Worm (Caenorhabditis elegans) whole organism, mixed stage, embryonic: ENCODE results near the gene math-9.
"Not testable (repeated sequence)": the region's sequence is repeated elsewhere in the genome, so short reads cannot be mapped to it uniquely, and the experiment has no call there.

Experiments
- blmp-1 ChIP-seq: fragments of 150-350 bp; optimal IDR thresholded peaks from 2 replicates; lab custom pipeline; 2014; ENCODE audit warnings: missing biosample characterization, missing genetic modification characterization
- ceh-39 ChIP-seq: fragments of 150-350 bp; optimal IDR thresholded peaks from 2 replicates; lab custom pipeline; 2014; ENCODE audit warnings: missing biosample characterization, missing genetic modification characterization
- ceh-43 ChIP-seq: fragments of 200-800 bp; sonication (Bioruptor generic); optimal IDR thresholded peaks from 2 replicates; lab custom pipeline; 2018; ENCODE audit warnings: mild to moderate bottlenecking, missing genetic modification characterization, moderate library complexity, missing compliant biosample characterization
- ceh-83 ChIP-seq: fragments of 200-800 bp; sonication (Bioruptor generic); optimal IDR thresholded peaks from 2 replicates; lab custom pipeline; 2018; ENCODE audit warnings: mild to moderate bottlenecking, missing genetic modification characterization, missing compliant biosample characterization
- ces-1 ChIP-seq: fragments of 150-350 bp; optimal IDR thresholded peaks from 2 replicates; lab custom pipeline; 2014; ENCODE audit warnings: missing biosample characterization, missing genetic modification reagents, missing genetic modification characterization
- elt-1 ChIP-seq: sonication (generic microtip); optimal IDR thresholded peaks from 2 replicates; lab custom pipeline; 2017; ENCODE audit warnings: missing genetic modification characterization, mild to moderate bottlenecking, missing compliant biosample characterization, antibody characterized with exemption, moderate library complexity, borderline replicate concordance; ENCODE audit not compliant: insufficient read depth
- elt-3 ChIP-seq: fragments of 150-350 bp; optimal IDR thresholded peaks from 2 replicates; lab custom pipeline; 2014; ENCODE audit warnings: missing biosample characterization, missing genetic modification characterization
- flh-1 ChIP-seq: fragments of 200-800 bp; sonication (Bioruptor generic); optimal IDR thresholded peaks from 2 replicates; lab custom pipeline; 2018; ENCODE audit warnings: mild to moderate bottlenecking, missing genetic modification characterization, moderate library complexity, missing compliant biosample characterization
- ham-2 ChIP-seq: fragments of 200-800 bp; sonication (Bioruptor generic); optimal IDR thresholded peaks from 2 replicates; lab custom pipeline; 2018; ENCODE audit warnings: mild to moderate bottlenecking, missing genetic modification characterization, missing compliant biosample characterization
- hlh-1 ChIP-seq: fragments of 150-350 bp; optimal IDR thresholded peaks from 2 replicates; lab custom pipeline; 2014; ENCODE audit warnings: missing biosample characterization, missing genetic modification reagents, missing genetic modification characterization
- lin-13 ChIP-seq: fragments of 150-350 bp; optimal IDR thresholded peaks from 2 replicates; lab custom pipeline; 2014; ENCODE audit warnings: missing biosample characterization, missing genetic modification characterization
- lin-32 ChIP-seq: fragments of 200-800 bp; sonication (Bioruptor generic); optimal IDR thresholded peaks from 2 replicates; lab custom pipeline; 2018; ENCODE audit warnings: mild to moderate bottlenecking, missing genetic modification characterization, missing compliant biosample characterization
- lsy-2 ChIP-seq: fragments of 150-350 bp; optimal IDR thresholded peaks from 2 replicates; lab custom pipeline; 2014; ENCODE audit warnings: missing biosample characterization, missing genetic modification characterization
- mab-5 ChIP-seq: fragments of 150-350 bp; optimal IDR thresholded peaks from 2 replicates; lab custom pipeline; 2014; ENCODE audit warnings: missing biosample characterization, missing genetic modification characterization
- mep-1 ChIP-seq: fragments of 150-350 bp; optimal IDR thresholded peaks from 2 replicates; lab custom pipeline; 2017; ENCODE audit warnings: missing biosample characterization, missing genetic modification reagents, missing genetic modification characterization, inconsistent platforms
- mls-2 ChIP-seq: sonication (generic microtip); optimal IDR thresholded peaks from 2 replicates; lab custom pipeline; 2016; ENCODE audit warnings: mild to moderate bottlenecking, missing genetic modification characterization, moderate library complexity, missing compliant biosample characterization
- nhr-12 ChIP-seq: fragments of 150-350 bp; optimal IDR thresholded peaks from 2 replicates; lab custom pipeline; 2014; ENCODE audit warnings: missing biosample characterization, missing genetic modification characterization
- nhr-2 ChIP-seq: fragments of 150-350 bp; optimal IDR thresholded peaks from 2 replicates; lab custom pipeline; 2014; ENCODE audit warnings: missing biosample characterization, missing genetic modification characterization
- nhr-237 ChIP-seq: fragments of 150-350 bp; optimal IDR thresholded peaks from 2 replicates; lab custom pipeline; 2014; ENCODE audit warnings: missing biosample characterization, missing genetic modification characterization
- nhr-76 ChIP-seq: sonication (generic microtip); optimal IDR thresholded peaks from 2 replicates; lab custom pipeline; 2017; ENCODE audit warnings: missing biosample characterization, missing genetic modification characterization
- pha-4 ChIP-seq: fragments of 150-350 bp; optimal IDR thresholded peaks from 2 replicates; lab custom pipeline; 2018; ENCODE audit warnings: missing biosample characterization, missing genetic modification reagents, missing genetic modification characterization
- sem-2 ChIP-seq: fragments of 200-800 bp; sonication (Bioruptor generic); optimal IDR thresholded peaks from 2 replicates; lab custom pipeline; 2018; ENCODE audit warnings: mild to moderate bottlenecking, missing genetic modification characterization, missing compliant biosample characterization
- snpc-4 ChIP-seq: fragments of 150-350 bp; optimal IDR thresholded peaks from 2 replicates; lab custom pipeline; 2014; ENCODE audit warnings: missing biosample characterization, missing genetic modification characterization
- sptf-1 ChIP-seq: sonication (generic microtip); optimal IDR thresholded peaks from 2 replicates; lab custom pipeline; 2017; ENCODE audit warnings: mild to moderate bottlenecking, missing genetic modification characterization, moderate library complexity, missing compliant biosample characterization
- unc-120 ChIP-seq: sonication (generic microtip); optimal IDR thresholded peaks from 2 replicates; lab custom pipeline; 2017; ENCODE audit warnings: missing genetic modification characterization, missing compliant biosample characterization; ENCODE audit not compliant: poor library complexity, severe bottlenecking
- unc-62 ChIP-seq: fragments of 150-350 bp; optimal IDR thresholded peaks from 2 replicates; lab custom pipeline; 2014; ENCODE audit warnings: missing biosample characterization, missing genetic modification reagents, missing genetic modification characterization
- zip-8 ChIP-seq: fragments of 150-350 bp; optimal IDR thresholded peaks from 2 replicates; lab custom pipeline; 2014; ENCODE audit warnings: missing biosample characterization, missing genetic modification characterization
- ztf-11 ChIP-seq: fragments of 150-350 bp; optimal IDR thresholded peaks from 2 replicates; lab custom pipeline; 2014; ENCODE audit warnings: missing biosample characterization, missing genetic modification characterization

The math-9 gene

DNA sequence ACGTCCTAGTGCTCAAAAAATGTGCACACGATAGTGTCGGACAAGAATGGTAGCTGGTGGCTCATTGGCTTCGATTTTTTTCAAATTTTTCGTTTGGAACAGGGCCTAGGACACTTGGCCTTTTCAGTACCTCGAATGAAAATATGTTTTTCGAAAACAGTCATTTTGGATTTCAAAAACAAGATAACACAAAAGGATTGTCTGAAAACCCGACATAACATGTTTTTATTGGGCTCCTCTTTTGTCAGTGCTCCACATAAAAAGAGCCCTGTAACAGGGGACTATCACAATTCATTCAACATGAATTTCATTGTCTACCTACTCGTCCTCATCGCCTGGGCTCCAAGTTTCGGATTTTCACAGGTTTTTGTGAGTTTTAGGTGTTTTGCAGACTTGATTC lies 26.3 kb downstream of the math-9 start, which contains the start of gene C16C4.17:
C16C4.17 (plus strand) TSS at position 301 of the 400 bp plus-strand sequence.
- TF ChIP-seq ceh-43 (GFP tag; lab: Kevin White, UChicago) = no peak
- TF ChIP-seq nhr-237 (tag; lab: Kevin White, UChicago) = no peak
- no peak for TF ChIP-seq lin-13
- TF ChIP-seq nhr-2 = no peak
- no peak for TF ChIP-seq lin-32
- TF ChIP-seq pha-4 (tag; lab: Kevin White, UChicago) = no peak
- TF ChIP-seq, all 35 proteins: peak for 0

DNA sequence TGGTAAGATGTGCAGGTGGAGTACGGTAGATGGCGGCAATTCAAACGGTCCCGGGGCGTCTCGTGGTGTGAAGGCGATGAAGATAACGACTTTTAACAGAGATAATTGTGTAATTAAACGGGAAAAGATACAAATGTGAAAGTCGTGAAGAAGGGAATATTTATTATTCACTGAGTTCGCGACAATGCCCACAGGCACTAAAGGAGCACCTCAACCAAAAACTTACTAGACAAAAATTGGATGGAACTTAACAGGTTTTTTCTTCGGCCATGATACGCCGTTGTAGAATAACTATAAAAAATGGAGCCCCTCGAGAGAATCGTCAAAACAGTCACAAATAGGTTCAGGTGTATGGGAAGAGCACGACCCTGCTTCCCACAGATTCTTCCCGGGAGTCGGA lies 28.2 kb downstream of the math-9 start, which contains the start of gene fbxb-98:
fbxb-98 (plus strand) TSS at position 301 of the 400 bp plus-strand sequence.
- TF ChIP-seq nhr-237 (tag; lab: Kevin White, UChicago); mls-2 (tag; lab: Kevin White, UChicago); unc-120: not testable (repeated sequence)

DNA sequence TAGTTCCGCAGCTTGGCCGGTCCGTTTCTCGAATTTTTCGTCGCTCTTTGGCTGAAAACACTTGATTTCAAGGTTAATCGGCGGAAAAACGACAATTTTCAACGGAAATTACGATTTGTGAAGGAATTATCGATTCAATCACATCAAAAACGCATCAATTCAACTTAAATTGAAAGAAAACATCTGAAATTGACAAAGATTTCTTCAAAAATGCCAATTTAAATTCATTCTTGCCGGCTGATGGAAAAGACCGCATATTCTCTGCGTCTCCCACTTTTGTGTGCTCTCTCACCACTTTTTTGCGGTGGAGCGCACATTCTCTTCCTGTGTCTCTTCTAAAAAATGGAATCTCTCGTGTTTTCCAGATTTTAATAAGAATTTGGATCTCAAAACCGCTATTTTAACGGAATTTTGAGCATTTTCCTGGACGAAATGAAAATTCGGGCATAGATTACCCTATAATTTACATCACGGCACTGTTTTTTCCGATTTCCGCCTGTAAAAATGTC lies 29.2 kb downstream of the math-9 start, which contains the start of gene C16C4.18:
C16C4.18 (minus strand) TSS at position 51 of the 509 bp plus-strand sequence.
- TF ChIP-seq mep-1 = peak; percentile 2

DNA sequence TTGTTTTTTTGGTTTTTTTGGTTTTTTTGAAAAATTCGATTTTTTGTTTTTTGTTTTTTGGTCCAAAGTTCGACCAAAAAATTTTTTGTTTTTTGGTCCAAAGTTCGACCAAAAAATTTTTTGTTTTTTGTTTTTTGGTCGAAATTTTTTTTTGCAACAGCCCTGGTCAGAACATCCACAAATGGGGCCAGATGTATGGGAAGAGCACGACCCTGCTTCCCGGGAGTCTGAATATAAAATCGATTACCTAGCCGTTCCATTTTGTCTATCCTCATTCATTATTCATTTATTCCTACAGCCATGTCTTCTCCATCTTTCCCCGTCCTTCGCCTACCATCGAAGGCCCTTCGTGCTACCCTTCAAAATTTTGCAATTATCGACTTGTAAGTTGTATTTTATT lies 36.5 kb downstream of the math-9 start, which contains the start of gene fbxb-95:
fbxb-95 (plus strand) TSS at position 301 of the 400 bp plus-strand sequence.
- TF ChIP-seq ceh-39; flh-1 (GFP tag; lab: Kevin White, UChicago); elt-1 (tag; lab: Kevin White, UChicago): not testable (repeated sequence)

DNA sequence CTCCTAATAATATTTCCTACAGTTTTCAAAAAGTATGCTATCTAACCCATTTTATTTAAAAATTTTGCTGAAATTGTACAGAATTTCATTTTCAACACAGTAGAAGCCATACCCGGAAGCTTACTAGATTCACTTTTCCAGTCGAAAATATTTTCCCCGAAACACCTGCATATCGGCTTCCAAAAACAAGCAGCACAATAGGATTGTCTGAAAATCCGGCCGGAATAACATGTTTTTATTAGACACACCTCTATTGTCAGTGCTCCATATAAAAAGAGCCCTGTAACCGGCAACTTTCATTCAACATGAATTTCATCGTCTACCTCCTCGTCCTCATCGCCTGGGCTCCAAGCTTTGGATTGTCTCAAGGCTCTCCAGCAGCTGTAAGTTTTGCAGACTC lies 38.1 kb downstream of the math-9 start, which contains the start of gene C52E2.2:
C52E2.2 (plus strand) TSS at position 301 of the 400 bp plus-strand sequence.
- TF ChIP-seq ceh-83 (no peak), lin-32 (no peak), unc-62 (GFP tag; lab: Kevin White, UChicago) (no peak), zip-8 (tag; lab: Kevin White, UChicago) (no peak), sptf-1 (tag; lab: Kevin White, UChicago) (no peak), lin-13 (no peak), blmp-1 (tag; lab: Kevin White, UChicago) (no peak), lsy-2 (tag; lab: Kevin White, UChicago) (no peak), pha-4 (tag; lab: Kevin White, UChicago) (no peak), mls-2 (tag; lab: Kevin White, UChicago) (no peak), ztf-11 (tag; lab: Kevin White, UChicago) (no peak), nhr-76 (tag; lab: Kevin White, UChicago) (no peak), mab-5 (no peak), hlh-1 (tag; lab: Kevin White, UChicago) (no peak), sem-2 (GFP tag; lab: Kevin White, UChicago) (no peak), snpc-4 (tag; lab: Kevin White, UChicago) (no peak), ham-2 (GFP tag; lab: Kevin White, UChicago) (no peak), nhr-12 (no peak)

DNA sequence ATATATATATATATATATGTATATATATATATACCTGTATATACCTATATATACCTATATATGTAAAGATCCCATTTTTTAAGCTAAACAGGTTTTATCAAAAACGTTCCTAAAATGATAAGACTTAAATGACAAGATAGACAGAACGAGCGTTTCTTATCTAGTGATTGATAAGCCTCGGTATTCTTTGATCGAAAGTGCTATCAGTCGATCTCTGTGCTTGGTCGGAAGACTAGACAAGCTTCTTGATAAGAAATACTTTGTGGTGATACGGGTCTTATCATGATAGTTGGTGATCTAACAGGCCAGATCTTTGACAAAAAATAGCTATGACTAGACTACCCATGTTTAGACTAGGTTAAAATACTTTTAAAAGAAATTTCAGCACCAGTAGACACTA lies 38.9 kb downstream of the math-9 start:
- TF ChIP-seq ces-1 = no peak

DNA sequence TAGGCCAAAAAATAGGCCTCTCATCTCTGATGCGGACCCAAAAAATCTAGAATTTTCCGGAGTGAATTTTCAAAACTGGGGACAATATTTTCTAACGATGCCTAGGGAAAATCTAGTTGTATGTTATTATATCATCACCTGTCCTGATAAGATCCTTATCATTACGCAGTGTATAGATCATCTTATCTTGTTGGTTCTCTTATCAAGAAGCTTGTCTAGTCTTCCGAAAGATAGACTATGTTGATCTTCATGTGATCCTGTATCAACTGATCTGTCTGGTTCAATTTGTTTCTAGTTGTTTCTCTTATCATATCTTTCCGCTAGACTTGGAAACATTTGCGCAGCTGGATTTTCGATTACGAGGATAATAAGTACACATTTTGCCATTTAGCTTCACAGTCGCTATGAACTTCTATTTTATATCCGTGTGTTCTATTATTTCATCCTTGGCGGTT lies 39.7 kb downstream of the math-9 start, which contains the start of gene C52E2.3:
C52E2.3 (plus strand) TSS at position 405 of the 455 bp plus-strand sequence.
- TF ChIP-seq elt-1 (tag; lab: Kevin White, UChicago) = peak; percentile 62
- TF ChIP-seq ces-1 = no peak
- peak; percentile 85 for TF ChIP-seq elt-3 (tag; lab: Kevin White, UChicago)
- no peak for TF ChIP-seq nhr-76 (tag; lab: Kevin White, UChicago)
